Worm (Caenorhabditis elegans) whole organism, mixed stage, embryonic: ENCODE results near the gene F41E6.12.

ENCODE experiments used
- M03D4.4 ChIP-seq: sonication (generic microtip); optimal IDR thresholded peaks from 2 replicates; lab custom pipeline; 2017; ENCODE audit warnings: mild to moderate bottlenecking, missing genetic modification characterization, missing compliant biosample characterization
- bed-3 ChIP-seq: fragments of 200-800 bp; sonication (Bioruptor generic); optimal IDR thresholded peaks from 3 replicates; lab custom pipeline; 2018; ENCODE audit warnings: mild to moderate bottlenecking, missing genetic modification characterization, moderate library complexity, missing compliant biosample characterization
- blmp-1 ChIP-seq: fragments of 150-350 bp; optimal IDR thresholded peaks from 2 replicates; lab custom pipeline; 2014; ENCODE audit warnings: missing biosample characterization, missing genetic modification characterization
- ceh-39 ChIP-seq: fragments of 150-350 bp; optimal IDR thresholded peaks from 2 replicates; lab custom pipeline; 2014; ENCODE audit warnings: missing biosample characterization, missing genetic modification characterization
- ceh-83 ChIP-seq: fragments of 200-800 bp; sonication (Bioruptor generic); optimal IDR thresholded peaks from 2 replicates; lab custom pipeline; 2018; ENCODE audit warnings: mild to moderate bottlenecking, missing genetic modification characterization, missing compliant biosample characterization
- ces-1 ChIP-seq: fragments of 150-350 bp; optimal IDR thresholded peaks from 2 replicates; lab custom pipeline; 2014; ENCODE audit warnings: missing biosample characterization, missing genetic modification reagents, missing genetic modification characterization
- cnd-1 ChIP-seq: fragments of 200-800 bp; sonication (Bioruptor generic); optimal IDR thresholded peaks from 2 replicates; lab custom pipeline; 2018; ENCODE audit warnings: mild to moderate bottlenecking, missing genetic modification characterization, missing compliant biosample characterization
- drap-1 ChIP-seq: fragments of 200-800 bp; sonication (Bioruptor generic); optimal IDR thresholded peaks from 3 replicates; lab custom pipeline; 2018; ENCODE audit warnings: mild to moderate bottlenecking, missing genetic modification characterization, missing compliant biosample characterization
- elt-1 ChIP-seq: sonication (generic microtip); optimal IDR thresholded peaks from 2 replicates; lab custom pipeline; 2017; ENCODE audit warnings: missing genetic modification characterization, mild to moderate bottlenecking, missing compliant biosample characterization, antibody characterized with exemption, moderate library complexity, borderline replicate concordance; ENCODE audit not compliant: insufficient read depth
- elt-3 ChIP-seq: fragments of 150-350 bp; optimal IDR thresholded peaks from 2 replicates; lab custom pipeline; 2014; ENCODE audit warnings: missing biosample characterization, missing genetic modification characterization
- flh-1 ChIP-seq: fragments of 200-800 bp; sonication (Bioruptor generic); optimal IDR thresholded peaks from 2 replicates; lab custom pipeline; 2018; ENCODE audit warnings: mild to moderate bottlenecking, missing genetic modification characterization, moderate library complexity, missing compliant biosample characterization
- hlh-1 ChIP-seq: fragments of 150-350 bp; optimal IDR thresholded peaks from 2 replicates; lab custom pipeline; 2014; ENCODE audit warnings: missing biosample characterization, missing genetic modification reagents, missing genetic modification characterization
- lin-13 ChIP-seq: fragments of 150-350 bp; optimal IDR thresholded peaks from 2 replicates; lab custom pipeline; 2014; ENCODE audit warnings: missing biosample characterization, missing genetic modification characterization
- lin-32 ChIP-seq: fragments of 200-800 bp; sonication (Bioruptor generic); optimal IDR thresholded peaks from 2 replicates; lab custom pipeline; 2018; ENCODE audit warnings: mild to moderate bottlenecking, missing genetic modification characterization, missing compliant biosample characterization
- lsy-2 ChIP-seq: fragments of 150-350 bp; optimal IDR thresholded peaks from 2 replicates; lab custom pipeline; 2014; ENCODE audit warnings: missing biosample characterization, missing genetic modification characterization
- mab-5 ChIP-seq: fragments of 150-350 bp; optimal IDR thresholded peaks from 2 replicates; lab custom pipeline; 2014; ENCODE audit warnings: missing biosample characterization, missing genetic modification characterization
- mep-1 ChIP-seq: fragments of 150-350 bp; optimal IDR thresholded peaks from 2 replicates; lab custom pipeline; 2017; ENCODE audit warnings: missing biosample characterization, missing genetic modification reagents, missing genetic modification characterization, inconsistent platforms
- mls-2 ChIP-seq: sonication (generic microtip); optimal IDR thresholded peaks from 2 replicates; lab custom pipeline; 2016; ENCODE audit warnings: mild to moderate bottlenecking, missing genetic modification characterization, moderate library complexity, missing compliant biosample characterization
- nhr-12 ChIP-seq: fragments of 150-350 bp; optimal IDR thresholded peaks from 2 replicates; lab custom pipeline; 2014; ENCODE audit warnings: missing biosample characterization, missing genetic modification characterization
- nhr-2 ChIP-seq: fragments of 150-350 bp; optimal IDR thresholded peaks from 2 replicates; lab custom pipeline; 2014; ENCODE audit warnings: missing biosample characterization, missing genetic modification characterization
- nhr-237 ChIP-seq: fragments of 150-350 bp; optimal IDR thresholded peaks from 2 replicates; lab custom pipeline; 2014; ENCODE audit warnings: missing biosample characterization, missing genetic modification characterization
- nhr-28 ChIP-seq: fragments of 150-350 bp; optimal IDR thresholded peaks from 2 replicates; lab custom pipeline; 2014; ENCODE audit warnings: missing biosample characterization, missing genetic modification characterization
- nhr-76 ChIP-seq: sonication (generic microtip); optimal IDR thresholded peaks from 2 replicates; lab custom pipeline; 2017; ENCODE audit warnings: missing biosample characterization, missing genetic modification characterization
- pha-4 ChIP-seq: fragments of 150-350 bp; optimal IDR thresholded peaks from 2 replicates; lab custom pipeline; 2018; ENCODE audit warnings: missing biosample characterization, missing genetic modification reagents, missing genetic modification characterization
- sem-2 ChIP-seq: fragments of 200-800 bp; sonication (Bioruptor generic); optimal IDR thresholded peaks from 2 replicates; lab custom pipeline; 2018; ENCODE audit warnings: mild to moderate bottlenecking, missing genetic modification characterization, missing compliant biosample characterization
- snpc-4 ChIP-seq: fragments of 150-350 bp; optimal IDR thresholded peaks from 2 replicates; lab custom pipeline; 2014; ENCODE audit warnings: missing biosample characterization, missing genetic modification characterization
- sptf-1 ChIP-seq: sonication (generic microtip); optimal IDR thresholded peaks from 2 replicates; lab custom pipeline; 2017; ENCODE audit warnings: mild to moderate bottlenecking, missing genetic modification characterization, moderate library complexity, missing compliant biosample characterization
- tbx-8 ChIP-seq: fragments of 200-800 bp; sonication (Bioruptor generic); optimal IDR thresholded peaks from 2 replicates; lab custom pipeline; 2018; ENCODE audit warnings: mild to moderate bottlenecking, missing genetic modification characterization, moderate library complexity, missing compliant biosample characterization
- unc-120 ChIP-seq: sonication (generic microtip); optimal IDR thresholded peaks from 2 replicates; lab custom pipeline; 2017; ENCODE audit warnings: missing genetic modification characterization, missing compliant biosample characterization; ENCODE audit not compliant: poor library complexity, severe bottlenecking
- unc-39 ChIP-seq: fragments of 150-350 bp; optimal IDR thresholded peaks from 2 replicates; lab custom pipeline; 2014; ENCODE audit warnings: missing biosample characterization, missing genetic modification characterization
- unc-62 ChIP-seq: fragments of 150-350 bp; optimal IDR thresholded peaks from 2 replicates; lab custom pipeline; 2014; ENCODE audit warnings: missing biosample characterization, missing genetic modification reagents, missing genetic modification characterization
- zip-8 ChIP-seq: fragments of 150-350 bp; optimal IDR thresholded peaks from 2 replicates; lab custom pipeline; 2014; ENCODE audit warnings: missing biosample characterization, missing genetic modification characterization
- ztf-11 ChIP-seq: fragments of 150-350 bp; optimal IDR thresholded peaks from 2 replicates; lab custom pipeline; 2014; ENCODE audit warnings: missing biosample characterization, missing genetic modification characterization

F41E6.12 gene

DNA sequence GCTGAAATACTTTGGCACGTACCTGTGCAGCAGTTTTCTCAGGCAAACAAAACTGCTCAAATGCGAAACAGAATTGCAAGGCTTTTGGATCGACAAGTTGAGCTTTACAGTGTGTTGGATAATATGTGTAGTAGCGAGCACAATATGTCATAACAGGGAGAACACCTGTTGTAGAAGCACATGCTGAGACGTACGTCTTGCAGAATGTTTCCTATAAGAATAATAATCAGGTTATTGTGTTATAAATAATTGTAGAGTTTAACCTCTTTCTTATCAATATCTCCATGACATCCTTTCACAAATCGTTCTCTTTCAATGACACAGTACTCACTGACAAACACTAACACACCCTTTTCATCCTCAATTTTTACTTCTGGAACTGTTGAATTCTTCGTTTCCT is 1.3 kb downstream of the F41E6.12 start:
- TF ChIP-seq elt-1 (tag; lab: Kevin White, UChicago), result no peak
- TF ChIP-seq mab-5 (tag; lab: Kevin White, UChicago), result no peak
- no peak for TF ChIP-seq tbx-8 (GFP tag; lab: Kevin White, UChicago)
- TF ChIP-seq bed-3 (GFP tag; lab: Kevin White, UChicago), result no peak
- TF ChIP-seq nhr-2 (tag; lab: Kevin White, UChicago), result no peak
- TF ChIP-seq M03D4.4, result no peak
- no peak for TF ChIP-seq zip-8 (tag; lab: Kevin White, UChicago)
- no peak for TF ChIP-seq nhr-237 (tag; lab: Kevin White, UChicago)
- no peak for TF ChIP-seq sptf-1 (tag; lab: Kevin White, UChicago)
- no peak for TF ChIP-seq snpc-4
- no peak for TF ChIP-seq mls-2 (tag; lab: Kevin White, UChicago)
- no peak for TF ChIP-seq unc-62 (GFP tag; lab: Kevin White, UChicago)
- TF ChIP-seq ces-1 (GFP tag; lab: Kevin White, UChicago), result no peak
- TF ChIP-seq hlh-1, result no peak
- no peak for TF ChIP-seq unc-120 (tag; lab: Kevin White, UChicago)
- TF ChIP-seq ceh-83 (GFP tag; lab: Kevin White, UChicago), result no peak
- no peak for TF ChIP-seq ztf-11 (tag; lab: Kevin White, UChicago)
- TF ChIP-seq, all 35 proteins: peak for 0

DNA sequence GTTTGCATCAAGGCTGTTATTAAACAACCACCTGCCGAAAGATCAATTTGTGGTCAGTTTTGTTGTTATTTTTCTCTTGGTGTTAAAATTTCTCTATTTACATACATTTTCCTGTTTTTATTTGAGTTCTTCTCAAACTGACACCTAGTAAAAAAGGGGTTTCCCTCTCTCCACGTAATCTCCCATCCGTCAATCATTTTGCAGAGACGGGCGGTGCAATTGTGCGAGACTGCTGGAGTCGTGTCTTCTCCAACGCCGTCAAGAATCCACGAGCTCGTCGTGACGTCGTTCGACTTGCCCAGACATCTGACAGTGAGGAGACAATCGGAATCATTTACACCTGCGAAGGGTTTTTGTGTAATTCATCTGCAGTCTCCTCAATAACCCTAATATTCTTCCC is 2.5 kb downstream of the F41E6.12 start:
- TF ChIP-seq unc-62 (GFP tag; lab: Kevin White, UChicago), result no peak
- TF ChIP-seq snpc-4, result no peak

DNA sequence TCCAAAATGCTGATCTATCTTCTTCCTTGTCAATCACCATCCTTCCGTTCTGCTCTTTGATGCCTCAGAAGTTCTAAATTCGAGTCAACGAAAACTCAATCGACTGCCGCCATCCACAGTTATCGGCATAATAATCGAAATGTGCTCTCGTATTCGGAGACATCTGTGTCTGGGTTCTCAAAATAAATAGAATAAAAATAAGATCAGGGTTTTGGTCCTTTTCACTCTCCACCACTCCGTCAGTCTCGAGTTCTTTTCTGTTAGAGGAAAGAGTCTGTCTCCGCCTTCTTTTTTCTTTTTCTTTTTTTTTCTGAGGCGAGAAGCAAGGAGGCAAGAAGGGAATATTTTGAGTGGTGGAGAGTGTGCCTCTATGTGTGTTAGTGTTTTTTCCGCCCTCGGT is 5.2 kb downstream of the F41E6.12 start, which contains the start of gene F41E6.17:
Gene F41E6.17, plus strand, starts transcription at position 348 of the 400 bp plus-strand sequence.
- no peak for TF ChIP-seq ceh-39 (tag; lab: Kevin White, UChicago)
- peak; percentile 41 for TF ChIP-seq ces-1 (GFP tag; lab: Kevin White, UChicago)

DNA sequence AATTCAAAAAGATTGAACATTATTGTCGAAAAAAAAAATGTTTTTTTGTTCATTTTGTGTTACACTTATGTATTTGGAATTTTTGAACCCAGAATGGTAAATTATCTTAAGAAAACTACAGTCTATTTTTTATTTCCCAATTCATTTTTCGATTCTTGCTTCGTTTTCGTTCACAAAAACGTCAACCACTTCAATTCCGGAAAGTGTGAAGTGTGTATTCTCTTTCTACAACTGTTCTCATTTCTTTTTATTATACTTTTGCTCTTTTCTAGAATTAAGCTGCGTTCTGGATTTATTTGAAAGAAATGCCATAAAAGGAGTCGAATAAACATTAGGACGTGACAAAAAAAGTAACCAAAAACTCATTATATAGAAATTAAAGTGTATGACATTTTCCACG is 6.6 kb downstream of the F41E6.12 start, which contains the start of gene F41E6.1:
Gene F41E6.1, plus strand, starts transcription at position 301 of the 400 bp plus-strand sequence.
- TF ChIP-seq sem-2 (GFP tag; lab: Kevin White, UChicago) (no peak), snpc-4 (no peak), nhr-2 (tag; lab: Kevin White, UChicago) (no peak), unc-39 (tag; lab: Kevin White, UChicago) (no peak), nhr-12 (no peak), nhr-76 (no peak), nhr-237 (tag; lab: Kevin White, UChicago) (no peak), pha-4 (tag; lab: Kevin White, UChicago) (no peak), unc-120 (tag; lab: Kevin White, UChicago) (no peak), ztf-11 (tag; lab: Kevin White, UChicago) (no peak), mls-2 (tag; lab: Kevin White, UChicago) (no peak), elt-3 (tag; lab: Kevin White, UChicago) (no peak), tbx-8 (GFP tag; lab: Kevin White, UChicago) (no peak), ceh-39 (tag; lab: Kevin White, UChicago) (no peak), lin-13 (no peak), lsy-2 (tag; lab: Kevin White, UChicago) (no peak), lin-32 (GFP tag; lab: Kevin White, UChicago) (no peak), mep-1 (tag; lab: Kevin White, UChicago) (no peak)

DNA sequence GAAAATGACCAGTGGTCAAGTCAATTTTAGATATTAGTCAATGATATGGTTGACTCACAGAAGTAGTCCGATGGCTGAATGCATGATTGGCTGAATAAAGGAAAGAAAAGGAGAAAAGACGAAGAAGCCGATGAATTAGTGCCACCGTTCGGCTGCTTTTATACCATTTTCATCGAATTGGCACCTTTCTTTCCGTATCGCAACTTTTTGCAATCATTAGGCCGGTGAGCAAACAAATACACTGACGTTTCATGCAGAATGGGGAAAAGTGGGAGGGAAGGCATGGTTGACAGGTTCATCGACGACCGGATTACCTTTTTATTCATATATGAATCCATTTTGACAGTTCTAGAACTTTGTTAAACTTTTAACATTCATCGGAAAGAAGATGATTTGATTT is 7.7 kb downstream of the F41E6.12 start, which contains the start of gene idpc-2:
Gene idpc-2, minus strand, starts transcription at position 101 of the 400 bp plus-strand sequence.
- TF ChIP-seq cnd-1 (tag; lab: Kevin White, UChicago) (no peak), ztf-11 (tag; lab: Kevin White, UChicago) (no peak), zip-8 (tag; lab: Kevin White, UChicago) (no peak), blmp-1 (tag; lab: Kevin White, UChicago) (no peak), ceh-83 (GFP tag; lab: Kevin White, UChicago) (no peak), flh-1 (no peak), unc-120 (tag; lab: Kevin White, UChicago) (no peak), nhr-28 (tag; lab: Kevin White, UChicago) (no peak), lin-13 (no peak), tbx-8 (GFP tag; lab: Kevin White, UChicago) (no peak), unc-62 (GFP tag; lab: Kevin White, UChicago) (no peak), nhr-237 (tag; lab: Kevin White, UChicago) (no peak), unc-39 (tag; lab: Kevin White, UChicago) (no peak), mab-5 (tag; lab: Kevin White, UChicago) (no peak), hlh-1 (no peak), drap-1 (GFP tag; lab: Kevin White, UChicago) (no peak)
